Worm (Caenorhabditis elegans) whole organism, late embryonic: ENCODE results near the gene str-174.

Source experiments
- ama-1 ChIP-seq: fragments of 150-350 bp; optimal IDR thresholded peaks from 2 replicates; lab custom pipeline; 2014
- ets-4 ChIP-seq: sonication (generic microtip); optimal IDR thresholded peaks from 2 replicates; lab custom pipeline; 2016; ENCODE audit warnings: missing genetic modification characterization, missing compliant biosample characterization
- fax-1 ChIP-seq: sonication (generic microtip); optimal IDR thresholded peaks from 2 replicates; lab custom pipeline; 2016; ENCODE audit warnings: missing genotype, missing genetic modification characterization, missing compliant biosample characterization
- fkh-10 ChIP-seq: fragments of 150-350 bp; optimal IDR thresholded peaks from 2 replicates; lab custom pipeline; 2014; ENCODE audit warnings: missing biosample characterization, missing genetic modification reagents, missing genetic modification characterization
- hlh-30 ChIP-seq: sonication (generic microtip); optimal IDR thresholded peaks from 2 replicates; lab custom pipeline; 2017; ENCODE audit warnings: antibody characterized with exemption, missing genetic modification characterization, missing compliant biosample characterization; ENCODE audit not compliant: insufficient read depth
- hlh-8 ChIP-seq: sonication (generic microtip); optimal IDR thresholded peaks from 2 replicates; lab custom pipeline; 2016; ENCODE audit warnings: missing genotype, missing genetic modification characterization, missing compliant biosample characterization
- odd-2 ChIP-seq: sonication (generic microtip); optimal IDR thresholded peaks from 2 replicates; lab custom pipeline; 2017; ENCODE audit warnings: antibody characterized with exemption, mild to moderate bottlenecking, missing genetic modification characterization, missing compliant biosample characterization
- pha-4 ChIP-seq: fragments of 150-350 bp; optimal IDR thresholded peaks from 2 replicates; lab custom pipeline; 2018; ENCODE audit warnings: missing biosample characterization, missing genetic modification reagents, missing genetic modification characterization
- pqm-1 ChIP-seq: sonication (generic microtip); optimal IDR thresholded peaks from 2 replicates; lab custom pipeline; 2016; ENCODE audit warnings: missing genetic modification characterization, missing compliant biosample characterization

DNA sequence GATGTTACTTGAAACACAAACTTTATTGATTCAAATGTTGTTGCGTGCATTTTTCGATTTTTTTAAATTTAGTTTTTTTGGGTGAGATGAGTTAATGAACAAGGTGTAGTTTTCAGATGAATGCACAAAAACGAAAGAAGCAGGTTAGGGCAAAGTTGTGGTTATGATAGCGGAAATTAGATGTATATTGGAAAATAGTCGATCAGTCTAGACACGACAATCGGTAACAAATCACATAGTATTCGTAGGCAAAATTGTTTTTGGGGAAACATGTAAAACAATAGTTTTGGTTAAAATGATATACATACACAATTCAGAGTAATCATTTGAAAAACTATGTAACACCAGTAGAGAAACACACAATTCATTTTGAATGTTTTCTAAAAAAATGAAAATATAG is 6.9 kb downstream of the str-174 start, which contains the start of gene str-172:
- no peak for TF ChIP-seq hlh-30
- no peak for TF ChIP-seq fkh-10 (GFP tag; lab: Kevin White, UChicago)
- no peak for TF ChIP-seq fax-1 (tag; lab: Kevin White, UChicago)
- no peak for TF ChIP-seq odd-2
- no peak for TF ChIP-seq pha-4
- no peak for TF ChIP-seq ama-1 (lab: Kevin White, UChicago)
- TF ChIP-seq ets-4 (tag; lab: Kevin White, UChicago), result no peak
- TF ChIP-seq hlh-8, result no peak
- no peak for TF ChIP-seq pqm-1 (tag; lab: Kevin White, UChicago)
